Worm (Caenorhabditis elegans) whole organism, L4/young adult: ENCODE measurements around the gene Y32G9B.1.
"Not testable (repeated sequence)": the region's sequence is repeated elsewhere in the genome, so short reads cannot be mapped to it uniquely, and the experiment has no call there.

Source experiments
- W03F9.2 ChIP-seq: fragments of 150-350 bp; optimal IDR thresholded peaks from 2 replicates; lab custom pipeline; 2014; ENCODE audit warnings: missing biosample characterization, missing genetic modification characterization
- dao-5 ChIP-seq: sonication (generic microtip); optimal IDR thresholded peaks from 2 replicates; lab custom pipeline; 2016; ENCODE audit warnings: missing genotype, missing genetic modification characterization, moderate library complexity, missing compliant biosample characterization
- him-1 ChIP-seq: sonication (generic microtip); optimal IDR thresholded peaks from 2 replicates; lab custom pipeline; 2016; ENCODE audit warnings: missing genotype, missing genetic modification reagents, missing genetic modification characterization, missing compliant biosample characterization

The Y32G9B.1 gene

ce11 chrV:1848590-1848989 is 18.7 kb upstream of the Y32G9B.1 start:
- TF ChIP-seq dao-5 (tag; lab: Kevin White, UChicago) (no peak), him-1 (no peak), W03F9.2 (tag; lab: Kevin White, UChicago) (no peak)

- TF ChIP-seq dao-5 (tag; lab: Kevin White, UChicago) (no peak), him-1 (no peak), W03F9.2 (tag; lab: Kevin White, UChicago) (no peak)
These were observed 16.1 kb upstream of the Y32G9B.1 start, which contains the start of gene T10B5.7 for ce11 chrV:1845977-1846376. TSS of gene T10B5.7 (plus strand) at chrV:1846201.

- TF ChIP-seq dao-5 (tag; lab: Kevin White, UChicago) (no peak), W03F9.2 (tag; lab: Kevin White, UChicago) (no peak), him-1 (no peak)
These were observed 11.9 kb upstream of the Y32G9B.1 start, which contains the start of gene T10B5.8 for ce11 chrV:1841744-1842143. TSS of gene T10B5.8 (plus strand) at chrV:1842044.

ce11 chrV:1824528-1824927 is 5.3 kb downstream of the Y32G9B.1 start:
- no peak for TF ChIP-seq dao-5 (tag; lab: Kevin White, UChicago)
- TF ChIP-seq him-1 = no peak
- TF ChIP-seq W03F9.2 (tag; lab: Kevin White, UChicago) = no peak

ce11 chrV:1821287-1821686 is 8.6 kb downstream of the Y32G9B.1 start, which contains the start of the genes gly-7 and mrpl-39:
TSS of gene gly-7 (minus strand) at chrV:1821323.
TSS of gene mrpl-39 (plus strand) at chrV:1821579.
- peak; percentile 2 for TF ChIP-seq W03F9.2 (tag; lab: Kevin White, UChicago)
- TF ChIP-seq dao-5 (tag; lab: Kevin White, UChicago) = no peak

ce11 chrV:1820749-1821148 is 9.1 kb downstream of the Y32G9B.1 start:
- TF ChIP-seq dao-5 (tag; lab: Kevin White, UChicago) = no peak

ce11 chrV:1820016-1820415 is 9.9 kb downstream of the Y32G9B.1 start:
- TF ChIP-seq dao-5 (tag; lab: Kevin White, UChicago) = no peak
- TF ChIP-seq W03F9.2 (tag; lab: Kevin White, UChicago) = no peak
- no peak for TF ChIP-seq him-1

DNA sequence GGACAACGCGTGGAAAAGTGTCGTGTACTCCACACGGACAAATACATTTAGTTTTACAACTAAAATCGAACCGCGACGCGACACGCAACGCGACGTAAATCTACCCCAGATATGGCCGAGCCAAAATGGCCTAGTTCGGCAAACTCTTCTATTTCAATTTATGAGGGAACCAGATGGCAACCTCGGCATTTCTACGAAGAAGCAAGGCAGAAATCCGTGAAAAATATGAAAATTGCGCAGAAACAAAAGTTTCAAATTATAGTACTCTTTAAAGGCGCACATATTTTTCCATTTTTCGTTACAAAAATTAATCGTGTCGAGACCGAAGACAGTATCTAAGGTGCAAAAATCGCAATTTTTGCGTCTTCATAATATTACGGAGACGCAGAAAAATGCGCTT is 15.1 kb downstream of the Y32G9B.1 start, which contains the start of gene Y46H3A.5:
TSS of gene Y46H3A.5 (minus strand) at position 101 of the 400 bp plus-strand sequence.
- not testable (repeated sequence) for TF ChIP-seq dao-5 (tag; lab: Kevin White, UChicago); him-1; W03F9.2 (tag; lab: Kevin White, UChicago)

ce11 chrV:1811035-1811434 is 18.8 kb downstream of the Y32G9B.1 start, which contains the start of gene Y46H3A.4:
TSS of gene Y46H3A.4 (minus strand) at chrV:1811135.
- TF ChIP-seq dao-5 (tag; lab: Kevin White, UChicago) (no peak), W03F9.2 (tag; lab: Kevin White, UChicago) (no peak), him-1 (no peak)

DNA sequence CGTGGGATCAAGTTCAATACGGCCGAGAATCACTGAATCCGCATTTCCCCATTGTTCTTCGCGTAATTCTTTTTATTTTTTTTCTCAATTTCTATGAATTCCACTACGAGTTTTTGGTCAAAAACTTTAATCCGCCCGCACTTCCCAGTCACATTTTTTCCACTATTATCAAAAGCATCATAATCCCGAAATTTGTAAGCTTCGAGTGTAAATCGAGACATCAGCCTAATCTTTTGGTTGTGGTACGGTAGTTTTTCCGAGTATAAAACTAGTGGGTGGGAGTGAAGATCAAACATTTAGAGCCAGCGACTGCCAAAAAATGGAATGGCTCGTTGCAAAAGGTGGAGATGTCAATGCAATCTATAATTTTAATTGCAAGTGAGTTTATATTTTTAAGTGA is 22.7 kb downstream of the Y32G9B.1 start, which contains the start of gene srt-42:
TSS of gene srt-42 (plus strand) at position 301 of the 400 bp plus-strand sequence.
- TF ChIP-seq him-1 (no peak), dao-5 (tag; lab: Kevin White, UChicago) (no peak), W03F9.2 (tag; lab: Kevin White, UChicago) (no peak)

DNA sequence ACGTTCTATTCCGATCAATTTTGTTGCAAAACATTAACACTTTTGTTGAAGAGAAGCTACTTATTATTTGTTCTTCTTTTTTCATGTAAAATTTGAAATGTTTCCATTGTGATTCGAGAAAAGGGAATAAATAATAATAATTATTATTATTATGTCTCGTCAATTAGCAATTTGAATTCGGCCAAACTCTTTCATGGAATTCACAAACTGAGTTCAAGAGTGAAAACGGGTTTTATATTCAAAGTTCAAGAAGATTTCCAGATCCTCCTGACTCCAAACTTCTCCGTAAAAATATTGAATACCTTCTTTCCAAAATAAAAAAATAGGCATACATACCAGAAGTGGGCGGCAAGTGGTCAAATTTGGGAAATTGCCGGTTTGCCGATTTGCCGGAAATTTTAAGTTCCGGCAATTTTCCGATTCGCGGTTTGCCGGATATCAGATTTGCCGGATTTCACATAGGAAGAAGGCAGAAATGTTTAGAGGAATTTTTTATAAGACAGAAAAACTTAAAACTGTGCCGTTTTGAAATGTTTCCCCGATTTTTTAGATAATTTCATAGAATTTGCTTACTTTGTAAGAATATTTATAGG is 24.1 kb downstream of the Y32G9B.1 start:
- TF ChIP-seq W03F9.2 (tag; lab: Kevin White, UChicago) = no peak
- no peak for TF ChIP-seq dao-5 (tag; lab: Kevin White, UChicago)
- no peak for TF ChIP-seq him-1

DNA sequence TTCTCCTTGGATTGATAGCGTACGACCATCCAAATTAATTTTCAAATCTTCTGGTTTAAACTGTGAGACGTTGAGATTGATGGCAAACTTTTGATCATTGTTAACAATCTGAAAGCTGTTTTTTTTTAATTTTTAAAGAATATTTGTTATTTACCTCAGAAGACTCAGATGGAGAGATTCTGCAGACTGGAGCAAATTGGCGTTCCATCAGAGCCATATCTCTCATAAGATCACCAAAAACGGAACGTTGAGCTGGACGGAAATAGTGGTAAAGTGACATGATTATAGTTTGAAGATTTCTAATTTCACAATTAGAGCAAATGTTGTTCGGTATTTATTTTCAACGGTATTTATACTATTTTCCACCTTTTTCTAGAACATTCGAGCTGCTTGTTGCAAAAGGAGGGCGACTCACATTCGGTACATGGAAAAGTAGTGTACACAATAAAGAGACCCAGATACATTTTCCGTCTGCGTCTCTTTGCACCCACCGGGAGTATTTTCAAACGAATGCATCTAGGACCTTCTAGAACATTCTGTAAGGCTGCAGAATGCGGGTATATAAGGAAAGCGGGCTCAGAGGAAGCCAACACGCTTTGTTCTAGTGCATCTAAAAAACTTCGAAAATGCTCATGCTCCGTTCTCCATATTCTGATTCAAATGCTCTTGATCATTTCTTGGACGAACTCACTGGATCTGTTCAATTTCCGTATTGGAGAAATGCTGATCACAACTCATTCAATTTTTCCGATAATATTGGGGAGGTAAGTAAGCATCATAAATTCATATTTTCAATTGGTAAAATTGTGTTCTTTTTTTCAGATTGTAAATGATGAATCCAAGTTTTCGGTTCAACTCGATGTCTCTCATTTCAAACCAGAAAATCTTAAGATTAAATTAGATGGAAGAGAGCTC is 25.0 kb downstream of the Y32G9B.1 start, which contains the start of the genes hsp-16.2 and hsp-16.41:
TSS of gene hsp-16.2 (minus strand) at position 313 of the 915 bp plus-strand sequence.
TSS of gene hsp-16.41 (plus strand) at position 534 of the 915 bp plus-strand sequence.
- no peak for TF ChIP-seq dao-5 (tag; lab: Kevin White, UChicago)
- no peak for TF ChIP-seq him-1
- TF ChIP-seq W03F9.2 (tag; lab: Kevin White, UChicago) = peak; percentile 6

DNA sequence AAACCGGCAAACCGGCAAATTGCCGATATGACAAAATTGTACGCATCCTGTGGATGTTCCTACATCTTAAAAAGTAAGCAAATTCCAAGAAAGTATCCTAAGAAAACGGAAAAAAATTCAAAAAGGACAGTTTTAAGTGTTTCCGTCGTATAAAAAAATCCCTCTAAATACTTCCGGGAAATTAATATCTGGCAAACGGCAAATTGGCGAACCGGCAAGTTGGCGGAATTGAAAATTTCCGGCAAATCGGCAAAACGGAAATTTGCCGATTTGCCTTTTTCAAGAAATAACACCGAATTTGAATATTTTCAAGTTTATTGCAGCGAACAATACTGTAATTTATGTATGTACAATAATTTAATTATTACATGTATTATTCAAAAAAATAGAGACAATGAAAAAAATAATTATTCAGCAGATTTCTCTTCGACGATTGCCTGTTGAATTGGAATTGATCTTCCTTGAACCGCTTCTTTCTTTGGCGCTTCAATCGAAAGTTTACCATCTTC is 25.8 kb downstream of the Y32G9B.1 start:
- TF ChIP-seq dao-5 (tag; lab: Kevin White, UChicago) (no peak), him-1 (no peak), W03F9.2 (tag; lab: Kevin White, UChicago) (peak; percentile 11)
